Worm (Caenorhabditis elegans) whole organism, late embryonic: ENCODE results near the gene ehbp-1.

Experiments
- F13H6.1 ChIP-seq: sonication (generic microtip); optimal IDR thresholded peaks from 2 replicates; lab custom pipeline; 2016; ENCODE audit warnings: missing genetic modification characterization, missing compliant biosample characterization
- K02D7.2 ChIP-seq: sonication (generic microtip); optimal IDR thresholded peaks from 2 replicates; lab custom pipeline; 2017; ENCODE audit warnings: mild to moderate bottlenecking, missing genetic modification characterization, missing compliant biosample characterization
- ahr-1 ChIP-seq: sonication (generic microtip); optimal IDR thresholded peaks from 2 replicates; lab custom pipeline; 2016; ENCODE audit warnings: missing genetic modification characterization, missing compliant biosample characterization
- ama-1 ChIP-seq: fragments of 150-350 bp; optimal IDR thresholded peaks from 2 replicates; lab custom pipeline; 2014
- ceh-19 ChIP-seq: fragments of 200-800 bp; sonication (Bioruptor generic); optimal IDR thresholded peaks from 2 replicates; lab custom pipeline; 2018; ENCODE audit warnings: mild to moderate bottlenecking, missing genetic modification characterization, missing compliant biosample characterization
- ceh-22 ChIP-seq: sonication (generic microtip); optimal IDR thresholded peaks from 2 replicates; lab custom pipeline; 2017; ENCODE audit warnings: missing biosample characterization, missing genetic modification characterization
- ceh-24 ChIP-seq: sonication (generic microtip); optimal IDR thresholded peaks from 2 replicates; lab custom pipeline; 2016; ENCODE audit warnings: mild to moderate bottlenecking, missing genetic modification characterization, missing compliant biosample characterization
- ceh-30 ChIP-seq: fragments of 150-350 bp; optimal IDR thresholded peaks from 2 replicates; lab custom pipeline; 2014; ENCODE audit warnings: missing biosample characterization, missing genetic modification characterization
- ceh-31 ChIP-seq: sonication (generic microtip); optimal IDR thresholded peaks from 2 replicates; lab custom pipeline; 2016; ENCODE audit warnings: missing genetic modification characterization, missing compliant biosample characterization
- ceh-48 ChIP-seq: sonication (generic microtip); optimal IDR thresholded peaks from 2 replicates; lab custom pipeline; 2016; ENCODE audit warnings: missing genetic modification characterization, inconsistent platforms, missing compliant biosample characterization
- ceh-9 ChIP-seq: sonication (generic microtip); optimal IDR thresholded peaks from 2 replicates; lab custom pipeline; 2016; ENCODE audit warnings: mild to moderate bottlenecking, missing genetic modification characterization, inconsistent platforms, missing compliant biosample characterization
- che-1 ChIP-seq: sonication (generic microtip); optimal IDR thresholded peaks from 2 replicates; lab custom pipeline; 2016; ENCODE audit warnings: mild to moderate bottlenecking, missing genetic modification characterization, missing compliant biosample characterization
- dmd-4 ChIP-seq: sonication (generic microtip); optimal IDR thresholded peaks from 2 replicates; lab custom pipeline; 2016; ENCODE audit warnings: borderline replicate concordance, missing genetic modification characterization, missing compliant biosample characterization
- dve-1 ChIP-seq: sonication (generic microtip); optimal IDR thresholded peaks from 2 replicates; lab custom pipeline; 2017; ENCODE audit warnings: antibody characterized with exemption, mild to moderate bottlenecking, missing genetic modification characterization, missing compliant biosample characterization
- elt-4 ChIP-seq: sonication (generic microtip); optimal IDR thresholded peaks from 2 replicates; lab custom pipeline; 2016; ENCODE audit warnings: missing genetic modification characterization, missing compliant biosample characterization
- ets-4 ChIP-seq: sonication (generic microtip); optimal IDR thresholded peaks from 2 replicates; lab custom pipeline; 2016; ENCODE audit warnings: missing genetic modification characterization, missing compliant biosample characterization
- eyg-1 ChIP-seq: sonication (generic microtip); optimal IDR thresholded peaks from 2 replicates; lab custom pipeline; 2016; ENCODE audit warnings: missing genotype, missing genetic modification characterization, missing compliant biosample characterization
- fkh-10 ChIP-seq: fragments of 150-350 bp; optimal IDR thresholded peaks from 2 replicates; lab custom pipeline; 2014; ENCODE audit warnings: missing biosample characterization, missing genetic modification reagents, missing genetic modification characterization
- fkh-6 ChIP-seq: sonication (generic microtip); optimal IDR thresholded peaks from 2 replicates; lab custom pipeline; 2016; ENCODE audit warnings: missing genetic modification characterization, missing compliant biosample characterization
- gmeb-2 ChIP-seq: sonication (generic microtip); optimal IDR thresholded peaks from 2 replicates; lab custom pipeline; 2016; ENCODE audit warnings: missing genetic modification characterization, inconsistent platforms, missing compliant biosample characterization
- hlh-13 ChIP-seq: fragments of 200-800 bp; sonication (Bioruptor generic); optimal IDR thresholded peaks from 2 replicates; lab custom pipeline; 2018; ENCODE audit warnings: mild to moderate bottlenecking, missing genetic modification characterization, missing compliant biosample characterization
- hlh-30 ChIP-seq: sonication (generic microtip); optimal IDR thresholded peaks from 2 replicates; lab custom pipeline; 2017; ENCODE audit warnings: antibody characterized with exemption, missing genetic modification characterization, missing compliant biosample characterization; ENCODE audit not compliant: insufficient read depth
- hlh-6 ChIP-seq: sonication (generic microtip); optimal IDR thresholded peaks from 2 replicates; lab custom pipeline; 2016; ENCODE audit warnings: missing genotype, missing genetic modification characterization, missing compliant biosample characterization
- hlh-8 ChIP-seq: sonication (generic microtip); optimal IDR thresholded peaks from 2 replicates; lab custom pipeline; 2016; ENCODE audit warnings: missing genotype, missing genetic modification characterization, missing compliant biosample characterization
- lim-6 ChIP-seq: sonication (generic microtip); optimal IDR thresholded peaks from 2 replicates; lab custom pipeline; 2016; ENCODE audit warnings: missing genetic modification characterization, missing compliant biosample characterization
- madf-2 ChIP-seq: sonication (generic microtip); optimal IDR thresholded peaks from 2 replicates; lab custom pipeline; 2017; ENCODE audit warnings: missing genetic modification characterization, missing compliant biosample characterization
- nfya-1 ChIP-seq: sonication (generic microtip); optimal IDR thresholded peaks from 2 replicates; lab custom pipeline; 2017; ENCODE audit warnings: missing genetic modification characterization, mild to moderate bottlenecking, missing compliant biosample characterization, antibody characterized with exemption, moderate library complexity
- nhr-11 ChIP-seq: fragments of 150-350 bp; optimal IDR thresholded peaks from 2 replicates; lab custom pipeline; 2014; ENCODE audit warnings: missing biosample characterization, missing genetic modification characterization
- npax-4 ChIP-seq: sonication (generic microtip); optimal IDR thresholded peaks from 2 replicates; lab custom pipeline; 2016; ENCODE audit warnings: missing genetic modification characterization, missing compliant biosample characterization
- pag-3 ChIP-seq: sonication (generic microtip); optimal IDR thresholded peaks from 2 replicates; lab custom pipeline; 2016; ENCODE audit warnings: missing compliant biosample characterization, missing genetic modification characterization, borderline replicate concordance
- pax-1 ChIP-seq: fragments of 150-350 bp; optimal IDR thresholded peaks from 2 replicates; lab custom pipeline; 2014; ENCODE audit warnings: missing biosample characterization, missing genetic modification characterization
- pha-4 ChIP-seq: fragments of 150-350 bp; optimal IDR thresholded peaks from 2 replicates; lab custom pipeline; 2018; ENCODE audit warnings: missing biosample characterization, missing genetic modification reagents, missing genetic modification characterization
- rnt-1 ChIP-seq: sonication (generic microtip); optimal IDR thresholded peaks from 2 replicates; lab custom pipeline; 2016; ENCODE audit warnings: missing genetic modification characterization, missing compliant biosample characterization
- sdc-2 ChIP-seq: sonication (generic microtip); optimal IDR thresholded peaks from 2 replicates; lab custom pipeline; 2016; ENCODE audit warnings: missing genotype, missing genetic modification characterization, missing compliant biosample characterization
- syd-9 ChIP-seq: sonication (generic microtip); optimal IDR thresholded peaks from 2 replicates; lab custom pipeline; 2016; ENCODE audit warnings: mild to moderate bottlenecking, missing genetic modification characterization, moderate library complexity, missing compliant biosample characterization
- tbx-2 ChIP-seq: sonication (generic microtip); optimal IDR thresholded peaks from 2 replicates; lab custom pipeline; 2016; ENCODE audit warnings: missing genetic modification characterization, missing compliant biosample characterization
- tbx-7 ChIP-seq: sonication (generic microtip); optimal IDR thresholded peaks from 2 replicates; lab custom pipeline; 2016; ENCODE audit warnings: missing genotype, missing genetic modification characterization, missing compliant biosample characterization
- ttx-3 ChIP-seq: sonication (generic microtip); optimal IDR thresholded peaks from 2 replicates; lab custom pipeline; 2016; ENCODE audit warnings: missing genetic modification reagents, missing genetic modification characterization, missing compliant biosample characterization
- unc-3 ChIP-seq, 2 experiments: fragments of 200-800 bp in 1 of 2; sonication (Bioruptor generic) in 1 of 2; sonication (generic microtip) in 1 of 2; conservative IDR thresholded peaks in 1 of 2; optimal IDR thresholded peaks in 1 of 2; 2 replicates each; pipeline versions ENCODE4 v1.3.6 to Lab custom; 2016 to 2022; ENCODE audit warnings: missing compliant biosample characterization in 2 of 2, missing genetic modification characterization in 2 of 2, missing genetic modification reagents in 1 of 2
- ztf-16 ChIP-seq: sonication (generic microtip); optimal IDR thresholded peaks from 2 replicates; lab custom pipeline; 2017; ENCODE audit warnings: missing genetic modification characterization, missing compliant biosample characterization

ehbp-1 gene

DNA sequence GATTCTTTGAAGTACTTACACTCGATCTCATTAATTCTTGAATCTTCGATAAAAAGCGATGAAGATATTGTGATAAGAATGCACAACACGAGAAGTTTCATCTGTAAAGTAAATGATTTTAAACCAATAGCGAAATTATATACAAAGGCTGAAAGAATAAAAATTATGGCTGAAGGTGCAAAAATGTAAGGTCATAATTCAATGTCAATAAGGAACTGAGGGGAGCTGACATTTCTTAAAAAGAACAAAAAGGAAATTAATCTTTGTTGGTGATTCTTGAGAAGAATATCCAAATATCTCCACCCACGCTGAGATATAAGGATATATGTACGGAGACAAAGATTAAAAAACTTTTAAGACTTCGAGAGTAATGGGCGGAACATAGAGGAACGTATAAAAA is 26.3 kb upstream of the ehbp-1 start, which contains the start of gene C50F4.9:
TSS of gene C50F4.9 (minus strand) at position 101 of the 400 bp plus-strand sequence.
- TF ChIP-seq ceh-24 (tag; lab: Kevin White, UChicago), result no peak
- no peak for TF ChIP-seq gmeb-2 (tag; lab: Kevin White, UChicago)
- no peak for TF ChIP-seq che-1 (tag; lab: Kevin White, UChicago)

- TF ChIP-seq ahr-1 (tag; lab: Kevin White, UChicago) (no peak), ama-1 (lab: Kevin White, UChicago) (no peak), syd-9 (tag; lab: Kevin White, UChicago) (no peak), rnt-1 (tag; lab: Kevin White, UChicago) (no peak), npax-4 (no peak)
These were observed 24.0 kb upstream of the ehbp-1 start, which contains the start of gene C50F4.1 for ce11 chrV:9526470-9526869. Gene C50F4.1, plus strand, starts transcription at chrV:9526793.

DNA sequence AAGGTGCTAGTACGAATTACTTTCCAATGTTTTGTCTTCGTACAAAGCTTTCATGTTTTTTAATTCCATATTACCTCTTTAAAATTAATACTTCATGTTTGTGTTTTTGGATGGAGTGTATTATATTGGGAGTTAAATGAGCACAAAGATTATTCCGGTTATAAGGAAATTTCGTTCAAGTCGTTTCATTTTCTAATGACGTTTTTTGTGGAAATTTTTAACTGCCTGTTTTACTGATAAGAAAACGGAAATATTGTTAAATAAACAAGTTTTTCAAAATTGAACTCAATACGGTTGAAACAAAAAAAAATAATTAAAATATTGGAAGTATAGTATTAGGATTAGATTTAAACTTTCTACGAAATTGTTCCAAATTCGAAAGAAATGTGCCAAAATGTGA is 23.1 kb upstream of the ehbp-1 start:
- no peak for TF ChIP-seq gmeb-2 (tag; lab: Kevin White, UChicago)
- no peak for TF ChIP-seq hlh-13 (GFP tag; lab: Kevin White, UChicago)
- no peak for TF ChIP-seq nhr-11 (tag; lab: Kevin White, UChicago)
- no peak for TF ChIP-seq ceh-30 (tag; lab: Kevin White, UChicago)
- no peak for TF ChIP-seq ceh-24 (tag; lab: Kevin White, UChicago)
- no peak for TF ChIP-seq lim-6
- no peak for TF ChIP-seq F13H6.1
- TF ChIP-seq tbx-2 (tag; lab: Kevin White, UChicago), result no peak
- no peak for TF ChIP-seq dmd-4 (tag; lab: Kevin White, UChicago)
- TF ChIP-seq ttx-3 (tag; lab: Kevin White, UChicago), result no peak
- no peak for TF ChIP-seq eyg-1 (tag; lab: Kevin White, UChicago)

DNA sequence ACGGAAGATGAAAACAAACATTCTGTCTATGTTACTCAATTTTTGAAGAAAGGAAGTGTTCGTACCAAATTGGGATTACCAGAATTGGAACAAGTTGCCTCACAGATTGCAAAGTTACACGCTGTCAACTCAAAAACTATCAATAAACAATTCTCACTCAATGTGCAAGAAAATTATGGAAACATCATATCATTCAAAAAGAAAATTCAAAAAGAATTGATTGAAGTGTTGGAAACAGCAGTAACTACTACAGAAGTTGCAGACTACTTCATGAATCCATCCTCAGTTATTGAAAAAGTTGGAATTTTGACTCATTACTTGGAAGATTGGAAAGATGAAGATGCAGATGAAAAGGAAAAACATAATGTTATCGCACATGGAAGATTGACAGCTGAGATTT is 22.5 kb upstream of the ehbp-1 start:
- no peak for TF ChIP-seq ahr-1 (tag; lab: Kevin White, UChicago)
- TF ChIP-seq nfya-1, result no peak
- TF ChIP-seq ceh-31 (tag; lab: Kevin White, UChicago), result no peak
- no peak for TF ChIP-seq ztf-16
- TF ChIP-seq syd-9 (tag; lab: Kevin White, UChicago), result no peak
- TF ChIP-seq ceh-24 (tag; lab: Kevin White, UChicago), result no peak
- TF ChIP-seq dmd-4 (tag; lab: Kevin White, UChicago), result no peak
- TF ChIP-seq hlh-8 (tag; lab: Kevin White, UChicago), result no peak
- no peak for TF ChIP-seq pha-4 (tag; lab: Kevin White, UChicago)
- no peak for TF ChIP-seq elt-4 (tag; lab: Kevin White, UChicago)
- TF ChIP-seq ceh-9, result no peak
- TF ChIP-seq ceh-22 (tag; lab: Kevin White, UChicago), result no peak
- TF ChIP-seq hlh-6 (tag; lab: Kevin White, UChicago), result no peak
- no peak for TF ChIP-seq pag-3 (tag; lab: Kevin White, UChicago)
- TF ChIP-seq unc-3 (GFP tag; conservative IDR thresholded peaks at IDR 0.05; lab: Robert Waterston, UW), result no peak
- TF ChIP-seq unc-3 (tag; optimal IDR thresholded peaks at IDR 0.05; lab: Kevin White, UChicago), result no peak
- no peak for TF ChIP-seq ceh-48 (tag; lab: Kevin White, UChicago)
- no peak for TF ChIP-seq tbx-7 (tag; lab: Kevin White, UChicago)
- no peak for TF ChIP-seq ceh-30 (tag; lab: Kevin White, UChicago)

DNA sequence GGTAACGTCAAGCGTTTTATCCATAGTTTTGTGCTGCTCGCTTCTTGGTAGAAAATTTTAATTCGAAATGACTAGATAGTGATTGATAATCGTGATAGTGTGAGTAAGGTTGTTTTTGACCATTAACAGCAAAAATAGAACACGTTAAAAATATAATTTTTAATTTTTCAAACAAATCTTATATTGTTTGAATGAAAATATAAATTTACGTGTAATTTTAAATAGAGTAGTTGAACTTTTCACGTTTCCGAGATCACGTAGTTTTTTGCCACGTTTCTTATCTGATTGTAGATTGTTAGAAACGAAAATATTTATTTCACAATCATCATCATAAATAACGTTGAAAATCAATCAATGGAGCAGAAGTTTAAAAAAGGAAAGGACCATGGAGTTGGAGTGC is 19.0 kb upstream of the ehbp-1 start, which contains the start of the genes C50F4.10 and pfk-1.2:
TSS of gene C50F4.10 (minus strand) at position 101 of the 400 bp plus-strand sequence.
TSS of gene pfk-1.2 (plus strand) at position 325 of the 400 bp plus-strand sequence.
- no peak for TF ChIP-seq F13H6.1
- no peak for TF ChIP-seq ceh-24 (tag; lab: Kevin White, UChicago)
- no peak for TF ChIP-seq madf-2 (tag; lab: Kevin White, UChicago)
- TF ChIP-seq che-1 (tag; lab: Kevin White, UChicago), result no peak
- TF ChIP-seq hlh-8 (tag; lab: Kevin White, UChicago), result no peak
- TF ChIP-seq fkh-10, result no peak
- TF ChIP-seq tbx-2 (tag; lab: Kevin White, UChicago), result no peak
- TF ChIP-seq pax-1, result no peak
- no peak for TF ChIP-seq dve-1 (tag; lab: Kevin White, UChicago)
- TF ChIP-seq hlh-30 (tag; lab: Kevin White, UChicago), result no peak
- TF ChIP-seq unc-3 (GFP tag; conservative IDR thresholded peaks at IDR 0.05; lab: Robert Waterston, UW), result no peak
- TF ChIP-seq unc-3 (tag; optimal IDR thresholded peaks at IDR 0.05; lab: Kevin White, UChicago), result no peak
- TF ChIP-seq ceh-19, result no peak
- TF ChIP-seq ets-4 (tag; lab: Kevin White, UChicago), result no peak
- TF ChIP-seq K02D7.2 (tag; lab: Kevin White, UChicago), result no peak
- TF ChIP-seq sdc-2, result no peak
- no peak for TF ChIP-seq fkh-6
